Fruit fly (Drosophila melanogaster) whole organism, prepupa: Measurements from ENCODE around the gene CG34303.

Source experiments
- CG11902 ChIP-seq: fragments of 200-800 bp; sonication (Bioruptor generic); optimal IDR thresholded peaks from 3 replicates; lab custom pipeline; 2016; ENCODE audit warnings: missing biosample characterization, missing genetic modification characterization
- CG15336 ChIP-seq: fragments of 200-800 bp; sonication (Bioruptor generic); IDR thresholded peaks from 2 replicates; pipeline ENCODE4 v1.3.6; 2022; ENCODE audit warnings: missing biosample characterization, missing genetic modification characterization
- Eip78C ChIP-seq: fragments of 200-800 bp; sonication (Bioruptor generic); peaks from one replicate; lab custom pipeline; 2016; ENCODE audit warnings: missing biosample characterization, missing genetic modification characterization
- cyc ChIP-seq: fragments of 200-800 bp; sonication (Bioruptor generic); optimal IDR thresholded peaks from 3 replicates; lab custom pipeline; 2016; ENCODE audit warnings: missing biosample characterization, missing genetic modification characterization

- TF ChIP-seq cyc (no peak), CG11902 (no peak), CG15336 (no peak), Eip78C (GFP tag; lab: Kevin White, UChicago) (peak; percentile 75)
Observed at dm6 chr3R:10133419-10134340, 18.0 kb downstream of the CG34303 start.
